Worm (Caenorhabditis elegans) whole organism, young adult: ENCODE measurements around the gene gur-5.

ENCODE experiments used
- B0336.3 ChIP-seq: fragments of 200-800 bp; sonication (Bioruptor generic); IDR thresholded peaks from 2 replicates; pipeline ENCODE4 v1.3.6; 2022; ENCODE audit warnings: missing genetic modification characterization, missing compliant biosample characterization
- C06A6.2 ChIP-seq: fragments of 200-800 bp; sonication (Bioruptor generic); conservative IDR thresholded peaks from 2 replicates; pipeline ENCODE4 v1.3.6; 2022; ENCODE audit warnings: missing genetic modification characterization, missing compliant biosample characterization
- F23B12.7 ChIP-seq: sonication (generic microtip); optimal IDR thresholded peaks from 2 replicates; lab custom pipeline; 2017; ENCODE audit warnings: missing genetic modification characterization, mild to moderate bottlenecking, missing compliant biosample characterization, antibody characterized with exemption, moderate library complexity; ENCODE audit not compliant: insufficient read depth
- F57C9.4 ChIP-seq: sonication (generic microtip); optimal IDR thresholded peaks from 2 replicates; lab custom pipeline; 2017; ENCODE audit warnings: mild to moderate bottlenecking, missing genetic modification characterization, missing compliant biosample characterization
- K11D2.4 ChIP-seq: fragments of 200-800 bp; sonication (Bioruptor generic); IDR thresholded peaks from 2 replicates; pipeline ENCODE4 v1.3.6; 2022; ENCODE audit warnings: missing genetic modification reagents, missing genetic modification characterization, missing compliant biosample characterization
- K12H6.12 ChIP-seq: fragments of 200-800 bp; sonication (Bioruptor generic); optimal IDR thresholded peaks from 2 replicates; lab custom pipeline; 2018; ENCODE audit warnings: mild to moderate bottlenecking, missing genetic modification characterization, missing compliant biosample characterization
- T07F8.4 ChIP-seq: sonication (generic microtip); optimal IDR thresholded peaks from 2 replicates; lab custom pipeline; 2016; ENCODE audit warnings: mild to moderate bottlenecking, missing genetic modification characterization, moderate library complexity, missing compliant biosample characterization
- T26A5.8 ChIP-seq: sonication (generic microtip); optimal IDR thresholded peaks from 2 replicates; lab custom pipeline; 2016; ENCODE audit warnings: missing genetic modification characterization, missing compliant biosample characterization
- Y53G8AR.9 ChIP-seq: fragments of 200-800 bp; sonication (Bioruptor generic); conservative IDR thresholded peaks from 2 replicates; pipeline ENCODE4 v1.3.6; 2022; ENCODE audit warnings: missing genetic modification reagents, missing genetic modification characterization, missing compliant biosample characterization
- Y56A3A.18 ChIP-seq: fragments of 200-800 bp; sonication (Bioruptor generic); IDR thresholded peaks from 2 replicates; pipeline ENCODE4 v1.3.6; 2022; ENCODE audit warnings: missing genetic modification reagents, missing genetic modification characterization, missing compliant biosample characterization
- Y79H2A.3 ChIP-seq: fragments of 200-800 bp; sonication (Bioruptor generic); conservative IDR thresholded peaks from 2 replicates; pipeline ENCODE4 v1.3.6; 2022; ENCODE audit warnings: missing genetic modification reagents, missing genetic modification characterization, missing compliant biosample characterization
- Y95B8A.8 ChIP-seq: fragments of 200-800 bp; sonication (Bioruptor generic); IDR thresholded peaks from 2 replicates; pipeline ENCODE4 v1.3.6; 2022; ENCODE audit warnings: missing genetic modification reagents, missing genetic modification characterization, missing compliant biosample characterization
- ama-1 ChIP-seq, 3 experiments: fragments of 150-350 bp in 1 of 3; sonication (generic microtip) in 2 of 3; optimal IDR thresholded peaks; 2 replicates each; lab custom pipeline; 2014 to 2018; ENCODE audit warnings: missing biosample characterization in 2 of 3, missing genetic modification characterization in 2 of 3, missing genetic modification reagents in 2 of 3
- aptf-3 ChIP-seq: fragments of 200-800 bp; sonication (Bioruptor generic); IDR thresholded peaks from 2 replicates; pipeline ENCODE4 v1.3.6; 2022; ENCODE audit warnings: missing genetic modification characterization, missing compliant biosample characterization
- atf-7 ChIP-seq: sonication (generic microtip); optimal IDR thresholded peaks from 2 replicates; lab custom pipeline; 2017; ENCODE audit warnings: mild to moderate bottlenecking, missing genetic modification characterization, missing compliant biosample characterization
- attf-3 ChIP-seq: fragments of 200-800 bp; sonication (Bioruptor generic); conservative IDR thresholded peaks from 2 replicates; pipeline ENCODE4 v1.3.6; 2022; ENCODE audit warnings: missing genetic modification reagents, missing genetic modification characterization, missing compliant biosample characterization
- bed-2 ChIP-seq: fragments of 200-800 bp; sonication (Bioruptor generic); IDR thresholded peaks from 2 replicates; pipeline ENCODE4 v1.3.6; 2022; ENCODE audit warnings: missing genetic modification reagents, missing genetic modification characterization, missing compliant biosample characterization
- cebp-2 ChIP-seq: fragments of 200-800 bp; sonication (Bioruptor generic); IDR thresholded peaks from 2 replicates; pipeline ENCODE4 v1.3.6; 2022; ENCODE audit warnings: missing genetic modification characterization, missing compliant biosample characterization
- ceh-91 ChIP-seq: fragments of 200-800 bp; sonication (Bioruptor generic); IDR thresholded peaks from 2 replicates; pipeline ENCODE4 v1.3.6; 2022; ENCODE audit warnings: missing genetic modification reagents, missing genetic modification characterization, missing compliant biosample characterization
- chd-7 ChIP-seq: sonication (generic microtip); optimal IDR thresholded peaks from 2 replicates; lab custom pipeline; 2016; ENCODE audit warnings: mild to moderate bottlenecking, missing genetic modification characterization, moderate library complexity, missing compliant biosample characterization
- egl-44 ChIP-seq: fragments of 200-800 bp; sonication (Bioruptor generic); IDR thresholded peaks from 2 replicates; pipeline ENCODE4 v1.3.6; 2022; ENCODE audit warnings: missing genetic modification reagents, missing genetic modification characterization, missing compliant biosample characterization
- gei-17 ChIP-seq: fragments of 200-800 bp; sonication (Bioruptor generic); optimal IDR thresholded peaks from 2 replicates; lab custom pipeline; 2018; ENCODE audit warnings: mild to moderate bottlenecking, missing genetic modification characterization, missing compliant biosample characterization
- hrde-1 ChIP-seq: sonication (generic microtip); optimal IDR thresholded peaks from 2 replicates; lab custom pipeline; 2016; ENCODE audit warnings: missing genetic modification characterization, mild to moderate bottlenecking, missing compliant biosample characterization, moderate library complexity, missing genotype, missing genetic modification reagents, borderline replicate concordance
- lag-1 ChIP-seq: fragments of 200-800 bp; sonication (Bioruptor generic); IDR thresholded peaks from 2 replicates; pipeline ENCODE4 v1.3.6; 2022; ENCODE audit warnings: missing genetic modification reagents, missing genetic modification characterization, missing compliant biosample characterization
- let-607 ChIP-seq, 2 experiments: fragments of 200-800 bp in 1 of 2; sonication (Bioruptor generic) in 1 of 2; sonication (generic microtip) in 1 of 2; optimal IDR thresholded peaks; 2 replicates each; lab custom pipeline; 2016 to 2018; ENCODE audit warnings: mild to moderate bottlenecking in 2 of 2, missing compliant biosample characterization in 2 of 2, missing genetic modification characterization in 2 of 2, moderate library complexity in 2 of 2, missing genotype in 1 of 2
- lin-26 ChIP-seq: fragments of 200-800 bp; sonication (Bioruptor generic); IDR thresholded peaks from 2 replicates; pipeline ENCODE4 v1.3.6; 2022; ENCODE audit warnings: missing genetic modification reagents, missing genetic modification characterization, missing compliant biosample characterization
- lin-40 ChIP-seq: sonication (generic microtip); optimal IDR thresholded peaks from 2 replicates; lab custom pipeline; 2016; ENCODE audit warnings: missing genetic modification characterization, mild to moderate bottlenecking, missing compliant biosample characterization, missing genotype, missing genetic modification reagents
- madf-8 ChIP-seq: fragments of 200-800 bp; sonication (Bioruptor generic); conservative IDR thresholded peaks from 2 replicates; pipeline ENCODE4 v1.3.6; 2022; ENCODE audit warnings: missing genetic modification reagents, missing genetic modification characterization, missing compliant biosample characterization
- nhr-179 ChIP-seq: sonication (generic microtip); optimal IDR thresholded peaks from 2 replicates; lab custom pipeline; 2016; ENCODE audit warnings: mild to moderate bottlenecking, missing genetic modification characterization, missing compliant biosample characterization
- nhr-27 ChIP-seq: fragments of 200-800 bp; sonication (Bioruptor generic); optimal IDR thresholded peaks from 2 replicates; lab custom pipeline; 2018; ENCODE audit warnings: mild to moderate bottlenecking, missing genetic modification characterization, moderate library complexity, missing compliant biosample characterization
- nhr-80 ChIP-seq: sonication (generic microtip); optimal IDR thresholded peaks from 2 replicates; lab custom pipeline; 2016; ENCODE audit warnings: missing genetic modification characterization, missing compliant biosample characterization
- repo-1 ChIP-seq: sonication (generic microtip); optimal IDR thresholded peaks from 2 replicates; lab custom pipeline; 2017; ENCODE audit warnings: mild to moderate bottlenecking, missing genetic modification characterization, missing compliant biosample characterization
- sdz-38 ChIP-seq: sonication (generic microtip); optimal IDR thresholded peaks from 2 replicates; lab custom pipeline; 2016; ENCODE audit warnings: missing genotype, missing genetic modification characterization, missing compliant biosample characterization
- sea-2 ChIP-seq: fragments of 200-800 bp; sonication (Bioruptor generic); IDR thresholded peaks from 2 replicates; pipeline ENCODE4 v1.3.6; 2022; ENCODE audit warnings: missing genetic modification characterization, missing compliant biosample characterization
- snpc-3.4 ChIP-seq: sonication (generic microtip); optimal IDR thresholded peaks from 2 replicates; lab custom pipeline; 2017; ENCODE audit warnings: missing genetic modification characterization, mild to moderate bottlenecking, missing compliant biosample characterization, antibody characterized with exemption, moderate library complexity, missing genotype, missing genetic modification reagents
- somi-1 ChIP-seq: fragments of 200-800 bp; sonication (Bioruptor generic); optimal IDR thresholded peaks from 2 replicates; lab custom pipeline; 2018; ENCODE audit warnings: mild to moderate bottlenecking, missing genetic modification characterization, missing compliant biosample characterization
- zfh-2 ChIP-seq: fragments of 200-800 bp; sonication (Bioruptor generic); conservative IDR thresholded peaks from 2 replicates; pipeline ENCODE4 v1.3.6; 2022; ENCODE audit warnings: missing genetic modification reagents, missing genetic modification characterization, missing compliant biosample characterization
- zim-3 ChIP-seq: sonication (generic microtip); optimal IDR thresholded peaks from 2 replicates; lab custom pipeline; 2017; ENCODE audit warnings: mild to moderate bottlenecking, missing genetic modification characterization, moderate library complexity, missing compliant biosample characterization
- ztf-22 ChIP-seq: fragments of 200-800 bp; sonication (Bioruptor generic); optimal IDR thresholded peaks from 2 replicates; lab custom pipeline; 2018; ENCODE audit warnings: mild to moderate bottlenecking, missing genetic modification characterization, moderate library complexity, missing compliant biosample characterization
- ztf-25 ChIP-seq: fragments of 200-800 bp; sonication (Bioruptor generic); IDR thresholded peaks from 2 replicates; pipeline ENCODE4 v1.3.6; 2022; ENCODE audit warnings: missing genetic modification reagents, missing genetic modification characterization, missing compliant biosample characterization
- ztf-26 ChIP-seq: sonication (generic microtip); optimal IDR thresholded peaks from 2 replicates; lab custom pipeline; 2017; ENCODE audit warnings: missing genetic modification characterization, missing compliant biosample characterization
- ztf-28 ChIP-seq: fragments of 200-800 bp; sonication (Bioruptor generic); IDR thresholded peaks from 2 replicates; pipeline ENCODE4 v1.3.6; 2022; ENCODE audit warnings: missing genetic modification reagents, missing genetic modification characterization, missing compliant biosample characterization
- ztf-6 ChIP-seq: fragments of 200-800 bp; sonication (Bioruptor generic); IDR thresholded peaks from 2 replicates; pipeline ENCODE4 v1.3.6; 2022; ENCODE audit warnings: missing genetic modification reagents, missing genetic modification characterization, missing compliant biosample characterization

The gur-5 gene

ce11 chrII:5271729-5272322 is 13.3 kb upstream of the gur-5 start, which contains the start of gene drn-1:
drn-1 (minus strand) TSS chrII:5271845.
- TF ChIP-seq sea-2: no peak
- TF ChIP-seq ztf-25 (GFP tag; lab: Robert Waterston, UW): no peak
- no peak for TF ChIP-seq F23B12.7 (tag; lab: Kevin White, UChicago)

- TF ChIP-seq nhr-27 (tag; lab: Kevin White, UChicago): no peak
- TF ChIP-seq nhr-179 (tag; lab: Kevin White, UChicago): no peak
- TF ChIP-seq ztf-6 (GFP tag; lab: Robert Waterston, UW): no peak
- no peak for TF ChIP-seq ceh-91 (GFP tag; lab: Robert Waterston, UW)
- peak; percentile 33 for TF ChIP-seq K12H6.12 (tag; lab: Kevin White, UChicago)
- 0 out of 2 replicates have a peak, but pooled peaks have one; percentile 30 for TF ChIP-seq zfh-2
- no peak for TF ChIP-seq ztf-22 (GFP tag; lab: Kevin White, UChicago)
- peak; percentile 11 for TF ChIP-seq chd-7 (tag; lab: Kevin White, UChicago)
These were observed 8.4 kb upstream of the gur-5 start for ce11 chrII:5276736-5277135.

ce11 chrII:5277780-5278179 is 7.3 kb upstream of the gur-5 start:
- TF ChIP-seq lag-1 (no peak), somi-1 (GFP tag; lab: Kevin White, UChicago) (no peak), ztf-26 (peak; percentile 4), Y95B8A.8 (GFP tag; lab: Robert Waterston, UW) (0 out of 2 replicates have a peak, but pooled peaks have one; percentile 8)

ce11 chrII:5281137-5281536 is 4.0 kb upstream of the gur-5 start:
- no peak for TF ChIP-seq F57C9.4 (tag; lab: Kevin White, UChicago)
- no peak for TF ChIP-seq egl-44 (GFP tag; lab: Robert Waterston, UW)
- TF ChIP-seq hrde-1 (tag; lab: Kevin White, UChicago): no peak
- TF ChIP-seq ztf-28 (GFP tag; lab: Robert Waterston, UW): no peak
- no peak for TF ChIP-seq repo-1 (tag; lab: Kevin White, UChicago)
- no peak for TF ChIP-seq zim-3 (tag; lab: Kevin White, UChicago)
- TF ChIP-seq bed-2 (GFP tag; lab: Robert Waterston, UW): no peak
- no peak for TF ChIP-seq C06A6.2
- no peak for TF ChIP-seq T26A5.8
- TF ChIP-seq lin-26 (GFP tag; lab: Robert Waterston, UW): peak; percentile 58; the same call in 1 of the 2 replicates
- no peak for TF ChIP-seq sdz-38 (tag; lab: Kevin White, UChicago)
- TF ChIP-seq nhr-80 (tag; lab: Kevin White, UChicago): peak; percentile 73
- no peak for TF ChIP-seq ama-1 (optimal IDR thresholded peaks at IDR 0.05; lab: Kevin White, UChicago)
- TF ChIP-seq ama-1 (GFP tag; optimal IDR thresholded peaks at IDR 0.05; lab: Kevin White, UChicago): no peak
- peak in 1 of 2 experiments; percentile 85 for TF ChIP-seq let-607 (tag; optimal IDR thresholded peaks at IDR 0.05; lab: Kevin White, UChicago)
- peak; percentile 39 for TF ChIP-seq atf-7
- TF ChIP-seq K11D2.4 (GFP tag; lab: Robert Waterston, UW): no peak
- no peak for TF ChIP-seq Y56A3A.18 (GFP tag; lab: Robert Waterston, UW)
- TF ChIP-seq madf-8 (GFP tag; lab: Robert Waterston, UW): no peak
- no peak for TF ChIP-seq Y79H2A.3 (GFP tag; lab: Robert Waterston, UW)
- TF ChIP-seq snpc-3.4 (tag; lab: Kevin White, UChicago): no peak
- no peak for TF ChIP-seq attf-3 (GFP tag; lab: Robert Waterston, UW)
- 0 out of 2 replicates have a peak, but pooled peaks have one; percentile 42 for TF ChIP-seq Y53G8AR.9 (GFP tag; lab: Robert Waterston, UW)
- TF ChIP-seq B0336.3 (GFP tag; lab: Robert Waterston, UW): 0 out of 2 replicates have a peak, but pooled peaks have one; percentile 15
- TF ChIP-seq gei-17 (GFP tag; lab: Kevin White, UChicago): no peak
- TF ChIP-seq T07F8.4 (tag; lab: Kevin White, UChicago): no peak
- TF ChIP-seq nhr-179 (tag; lab: Kevin White, UChicago): no peak
- TF ChIP-seq aptf-3 (GFP tag; lab: Robert Waterston, UW): no peak
- TF ChIP-seq lin-40 (tag; lab: Kevin White, UChicago): peak; percentile 10
- TF ChIP-seq lag-1: no peak
- no peak for TF ChIP-seq cebp-2 (GFP tag; lab: Robert Waterston, UW)
